Worm (Caenorhabditis elegans) whole organism, midembryonic: ENCODE measurements around the gene vav-1.

Source experiments
- med-1 ChIP-seq: sonication (generic microtip); optimal IDR thresholded peaks from 2 replicates; lab custom pipeline; 2017; ENCODE audit warnings: missing genetic modification characterization, mild to moderate bottlenecking, missing compliant biosample characterization, antibody characterized with exemption, missing genetic modification reagents; ENCODE audit not compliant: insufficient read depth
- ref-1 ChIP-seq: fragments of 200-800 bp; sonication (Bioruptor generic); conservative IDR thresholded peaks from 2 replicates; pipeline ENCODE4 v1.3.6; 2022; ENCODE audit warnings: missing genetic modification reagents, missing genetic modification characterization, missing compliant biosample characterization
- ztf-23 ChIP-seq: fragments of 200-800 bp; sonication (Bioruptor generic); IDR thresholded peaks from 2 replicates; pipeline ENCODE4 v1.3.6; 2022; ENCODE audit warnings: missing genetic modification reagents, missing genetic modification characterization, missing compliant biosample characterization
- ztf-29 ChIP-seq: fragments of 200-800 bp; sonication (Bioruptor generic); IDR thresholded peaks from 2 replicates; pipeline ENCODE4 v1.3.6; 2022; ENCODE audit warnings: missing genetic modification reagents, missing genetic modification characterization, missing compliant biosample characterization

ce11 chrX:9171241-9171640, 60.7 kb downstream of the vav-1 start, which contains the start of gene B0563.1:
- TF ChIP-seq ref-1 (no peak), med-1 (no peak), ztf-29 (GFP tag; lab: Robert Waterston, UW) (no peak), ztf-23 (GFP tag; lab: Robert Waterston, UW) (no peak)
